Worm (Caenorhabditis elegans) whole organism, young adult: ENCODE measurements around the gene prmt-4.

Experiments
- F49E8.2 ChIP-seq: sonication (generic microtip); optimal IDR thresholded peaks from 3 replicates; lab custom pipeline; 2017; ENCODE audit warnings: missing genetic modification characterization, mild to moderate bottlenecking, missing compliant biosample characterization, antibody characterized with exemption, moderate library complexity; ENCODE audit not compliant: insufficient read depth
- ZK185.1 ChIP-seq: sonication (generic microtip); optimal IDR thresholded peaks from 2 replicates; lab custom pipeline; 2016; ENCODE audit warnings: mild to moderate bottlenecking, missing genetic modification characterization, missing compliant biosample characterization; ENCODE audit not compliant: poor library complexity, severe bottlenecking
- ama-1 ChIP-seq, 3 experiments: fragments of 150-350 bp in 1 of 3; sonication (generic microtip) in 2 of 3; optimal IDR thresholded peaks; 2 replicates each; lab custom pipeline; 2014 to 2018; ENCODE audit warnings: missing biosample characterization in 2 of 3, missing genetic modification characterization in 2 of 3, missing genetic modification reagents in 2 of 3
- bed-2 ChIP-seq: fragments of 200-800 bp; sonication (Bioruptor generic); IDR thresholded peaks from 2 replicates; pipeline ENCODE4 v1.3.6; 2022; ENCODE audit warnings: missing genetic modification reagents, missing genetic modification characterization, missing compliant biosample characterization
- ccch-3 ChIP-seq: fragments of 200-800 bp; sonication (Bioruptor generic); optimal IDR thresholded peaks from 2 replicates; lab custom pipeline; 2018; ENCODE audit warnings: mild to moderate bottlenecking, missing genetic modification characterization, missing compliant biosample characterization
- dox-1 ChIP-seq: fragments of 200-800 bp; sonication (Bioruptor generic); IDR thresholded peaks from 2 replicates; pipeline ENCODE4 v1.3.6; 2022; ENCODE audit warnings: missing genetic modification reagents, missing genetic modification characterization, missing compliant biosample characterization
- gei-17 ChIP-seq: fragments of 200-800 bp; sonication (Bioruptor generic); optimal IDR thresholded peaks from 2 replicates; lab custom pipeline; 2018; ENCODE audit warnings: mild to moderate bottlenecking, missing genetic modification characterization, missing compliant biosample characterization
- let-526 ChIP-seq: fragments of 200-800 bp; sonication (Bioruptor generic); IDR thresholded peaks from 2 replicates; pipeline ENCODE4 v1.3.6; 2022; ENCODE audit warnings: missing genetic modification reagents, missing genetic modification characterization, missing compliant biosample characterization
- lin-35 ChIP-seq, 3 experiments: fragments of 150-350 bp in 2 of 3; sonication (generic microtip) in 1 of 3; optimal IDR thresholded peaks; 2 replicates each; lab custom pipeline; 2014 to 2018; ENCODE audit warnings: missing biosample characterization in 3 of 3, missing genetic modification characterization in 3 of 3, missing genetic modification reagents in 3 of 3
- rcor-1 ChIP-seq: fragments of 200-800 bp; sonication (Bioruptor generic); IDR thresholded peaks from 2 replicates; pipeline ENCODE4 v1.3.6; 2022; ENCODE audit warnings: missing genetic modification reagents, missing genetic modification characterization, missing compliant biosample characterization
- sea-2 ChIP-seq: fragments of 200-800 bp; sonication (Bioruptor generic); IDR thresholded peaks from 2 replicates; pipeline ENCODE4 v1.3.6; 2022; ENCODE audit warnings: missing genetic modification characterization, missing compliant biosample characterization
- snpc-4 ChIP-seq, 5 experiments: fragments of 150-350 bp in 1 of 5; sonication (generic microtip) in 4 of 5; optimal IDR thresholded peaks; 2 replicates each; lab custom pipeline; 2014 to 2018; ENCODE audit warnings: missing genetic modification characterization in 5 of 5, missing biosample characterization in 3 of 5, antibody characterized with exemption in 2 of 5, mild to moderate bottlenecking in 2 of 5, missing compliant biosample characterization in 2 of 5, missing genotype in 2 of 5, moderate library complexity in 2 of 5, missing genetic modification reagents in 1 of 5
- unc-130 ChIP-seq: sonication (generic microtip); optimal IDR thresholded peaks from 2 replicates; lab custom pipeline; 2016; ENCODE audit warnings: missing genetic modification reagents, missing genetic modification characterization, missing compliant biosample characterization
- unc-62 ChIP-seq: fragments of 150-350 bp; optimal IDR thresholded peaks from 2 replicates; lab custom pipeline; 2014; ENCODE audit warnings: missing biosample characterization, missing genetic modification reagents, missing genetic modification characterization

- TF ChIP-seq F49E8.2 (tag; lab: Kevin White, UChicago) (no peak), ama-1 (optimal IDR thresholded peaks at IDR 0.05; lab: Kevin White, UChicago) (no peak), ama-1 (GFP tag; optimal IDR thresholded peaks at IDR 0.05; lab: Kevin White, UChicago) (no peak), gei-17 (no peak), let-526 (GFP tag; lab: Robert Waterston, UW) (no peak), ZK185.1 (tag; lab: Kevin White, UChicago) (no peak), sea-2 (no peak), rcor-1 (no peak), unc-130 (no peak), ccch-3 (GFP tag; lab: Kevin White, UChicago) (no peak), bed-2 (GFP tag; lab: Robert Waterston, UW) (no peak), dox-1 (no peak), unc-62 (GFP tag; lab: Kevin White, UChicago) (no peak), lin-35 (GFP tag; optimal IDR thresholded peaks at IDR 0.05; lab: Kevin White, UChicago) (no peak), snpc-4 (GFP tag; optimal IDR thresholded peaks at IDR 0.05; lab: Kevin White, UChicago) (no peak), snpc-4 (tag; optimal IDR thresholded peaks at IDR 0.05; lab: Kevin White, UChicago) (no peak)
These were observed 35.7 kb upstream of the prmt-4 start for ce11 chrIV:639167-639566.
